Fruit fly (Drosophila melanogaster): ENCODE results near the gene CG3918.

Gene CG3918

dm6 chrX:6573799-6574198 lies 49.5 kb downstream of the CG3918 start:
- no peak for TF ChIP-seq cic (GFP tag; optimal IDR thresholded peaks at IDR 0.05)
- no peak for TF ChIP-seq CG7101 (tag; optimal IDR thresholded peaks at IDR 0.05)
- no peak for TF ChIP-seq CG14711 (tag; optimal IDR thresholded peaks at IDR 0.05)
- no peak for TF ChIP-seq CG33017 (tag; optimal IDR thresholded peaks at IDR 0.05)
- no peak for TF ChIP-seq Clk (GFP tag; optimal IDR thresholded peaks at IDR 0.05)
- TF ChIP-seq Mnt (GFP tag; optimal IDR thresholded peaks at IDR 0.05): no peak
- TF ChIP-seq Crg-1 (GFP tag; optimal IDR thresholded peaks at IDR 0.05): no peak
- no peak for TF ChIP-seq CG7045 (GFP tag; optimal IDR thresholded peaks at IDR 0.05)
- TF ChIP-seq cnc (optimal IDR thresholded peaks at IDR 0.05): no peak
- no peak for TF ChIP-seq CG1620 (GFP tag; optimal IDR thresholded peaks at IDR 0.05)
- no peak for TF ChIP-seq kay (GFP tag; ENCODE audit: borderline replicate concordance)
- TF ChIP-seq toe (GFP tag; optimal IDR thresholded peaks at IDR 0.05): no peak
- no peak for TF ChIP-seq pad (GFP tag; optimal IDR thresholded peaks at IDR 0.05)

- TF ChIP-seq cnc (optimal IDR thresholded peaks at IDR 0.05) (no peak), CG33017 (tag; optimal IDR thresholded peaks at IDR 0.05) (no peak), kay (GFP tag; ENCODE audit: borderline replicate concordance) (no peak), CG14711 (tag; optimal IDR thresholded peaks at IDR 0.05) (no peak), Mnt (GFP tag; optimal IDR thresholded peaks at IDR 0.05) (no peak), tj (GFP tag; optimal IDR thresholded peaks at IDR 0.05) (no peak), CG11617 (GFP tag; optimal IDR thresholded peaks at IDR 0.05) (no peak)
These were observed 50.2 kb downstream of the CG3918 start for dm6 chrX:6574488-6574887.

All from whole organism, adult.